Fruit fly (Drosophila melanogaster): ENCODE data around the gene CG4151.

DNA sequence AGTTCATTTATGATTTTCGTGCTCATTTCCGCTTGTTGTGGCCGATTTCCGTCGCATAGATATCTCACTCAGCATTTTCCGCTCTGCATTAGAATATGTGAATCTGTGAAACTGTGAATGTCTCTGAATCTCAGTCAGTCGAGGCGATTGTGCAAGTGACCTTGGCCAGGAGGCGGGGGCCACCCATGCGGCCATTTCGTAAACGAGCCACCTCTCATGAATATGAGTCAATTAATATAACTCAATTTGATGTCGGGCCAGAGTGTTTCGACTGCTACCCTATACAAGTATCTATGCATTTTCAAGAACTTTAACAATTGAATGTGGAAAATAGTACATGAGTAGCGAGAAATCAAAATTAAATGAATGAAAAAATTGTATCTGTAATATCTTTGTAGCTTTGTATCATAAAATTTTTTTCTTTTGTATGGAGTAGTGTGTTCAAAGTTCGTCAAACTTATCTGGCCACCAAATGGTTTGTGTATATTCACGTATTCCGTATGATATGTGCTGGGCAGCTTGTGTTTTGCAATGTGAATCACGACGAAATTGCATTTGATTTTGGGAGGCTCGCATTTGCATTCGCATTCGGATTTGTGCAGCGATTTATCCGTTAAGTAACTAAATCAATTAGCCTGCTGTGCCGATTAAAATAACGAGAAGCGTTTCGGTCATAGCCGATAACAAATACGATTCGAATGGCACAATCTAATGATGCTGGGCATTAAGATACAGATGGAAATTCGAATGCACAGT, 14.8 kb downstream of the CG4151 start, which contains the start of gene CG12730:
- TF ChIP-seq CG13204 (GFP tag; optimal IDR thresholded peaks at IDR 0.05) (no peak), EcR (GFP tag; optimal IDR thresholded peaks at IDR 0.05) (no peak), CG12605 (GFP tag; IDR thresholded peaks at IDR 0.05) (no peak), CG15710 (tag; optimal IDR thresholded peaks at IDR 0.05) (no peak), Snoo (tag; optimal IDR thresholded peaks at IDR 0.05) (no peak)
